Fruit fly (Drosophila melanogaster) whole organism, embryonic: ENCODE results near the gene CG17233.

Source experiments
- Bdp1 ChIP-seq: fragments of 200-800 bp; sonication (Bioruptor generic); optimal IDR thresholded peaks from 3 replicates; lab custom pipeline; 2016; ENCODE audit warnings: missing biosample characterization, missing genetic modification characterization
- CG10209 ChIP-seq: fragments of 200-800 bp; sonication (Bioruptor generic); optimal IDR thresholded peaks from 3 replicates; lab custom pipeline; 2017; ENCODE audit warnings: missing biosample characterization, mild to moderate bottlenecking, missing genetic modification characterization, missing genetic modification reagents
- CG11093 ChIP-seq: fragments of 200-800 bp; sonication (Bioruptor generic); IDR thresholded peaks from 3 replicates; pipeline ENCODE4 v1.3.6; 2022; ENCODE audit warnings: missing biosample characterization, missing genetic modification characterization
- CG12299 ChIP-seq: fragments of 200-800 bp; sonication (Bioruptor generic); optimal IDR thresholded peaks from 2 replicates; lab custom pipeline; 2018; ENCODE audit warnings: missing biosample characterization, mild to moderate bottlenecking, missing genetic modification characterization
- CG12391 ChIP-seq: fragments of 200-800 bp; sonication (Bioruptor generic); optimal IDR thresholded peaks from 3 replicates; lab custom pipeline; 2018; ENCODE audit warnings: missing biosample characterization, mild to moderate bottlenecking, missing genetic modification characterization, moderate library complexity
- CG12769 ChIP-seq: fragments of 200-800 bp; sonication (Bioruptor generic); optimal IDR thresholded peaks from 2 replicates; lab custom pipeline; 2019; ENCODE audit warnings: missing biosample characterization, mild to moderate bottlenecking, missing genetic modification characterization, moderate library complexity
- CG1603 ChIP-seq: fragments of 200-800 bp; sonication (Bioruptor generic); optimal IDR thresholded peaks from 2 replicates; lab custom pipeline; 2019; ENCODE audit warnings: missing biosample characterization, mild to moderate bottlenecking, missing genetic modification characterization, moderate library complexity
- CG2678 ChIP-seq: fragments of 200-800 bp; sonication (Bioruptor generic); optimal IDR thresholded peaks from 3 replicates; lab custom pipeline; 2019; ENCODE audit warnings: missing biosample characterization, mild to moderate bottlenecking, missing genetic modification characterization, moderate library complexity
- CG30431 ChIP-seq: fragments of 200-800 bp; sonication (Bioruptor generic); optimal IDR thresholded peaks from 2 replicates; lab custom pipeline; 2017; ENCODE audit warnings: missing biosample characterization, missing genetic modification characterization
- CG3065 ChIP-seq: fragments of 200-800 bp; sonication (Bioruptor generic); optimal IDR thresholded peaks from 2 replicates; lab custom pipeline; 2016; ENCODE audit warnings: missing biosample characterization, missing genetic modification characterization
- CG3281 ChIP-seq: fragments of 200-800 bp; sonication (Bioruptor generic); optimal IDR thresholded peaks from 3 replicates; lab custom pipeline; 2017; ENCODE audit warnings: missing biosample characterization, mild to moderate bottlenecking, missing genetic modification characterization
- CG33557 ChIP-seq: fragments of 200-800 bp; sonication (Bioruptor generic); optimal IDR thresholded peaks from 2 replicates; lab custom pipeline; 2019; ENCODE audit warnings: missing biosample characterization, mild to moderate bottlenecking, missing genetic modification characterization, moderate library complexity
- CG34376 ChIP-seq: fragments of 200-800 bp; sonication (Bioruptor generic); optimal IDR thresholded peaks from 2 replicates; lab custom pipeline; 2018; ENCODE audit warnings: missing biosample characterization, mild to moderate bottlenecking, missing genetic modification characterization
- CG42726 ChIP-seq: fragments of 200-800 bp; sonication (Bioruptor generic); IDR thresholded peaks from 2 replicates; pipeline ENCODE4 v1.3.6; 2022; ENCODE audit warnings: missing biosample characterization, missing genetic modification characterization; ENCODE audit not compliant: partially characterized antibody
- CG4404 ChIP-seq: fragments of 200-800 bp; sonication (Bioruptor generic); IDR thresholded peaks from 2 replicates; pipeline ENCODE4 v1.3.6; 2022; ENCODE audit warnings: missing biosample characterization, missing genetic modification characterization
- CG9727 ChIP-seq: fragments of 200-800 bp; sonication (Bioruptor generic); optimal IDR thresholded peaks from 3 replicates; lab custom pipeline; 2017; ENCODE audit warnings: missing biosample characterization, mild to moderate bottlenecking, missing genetic modification characterization
- CTCF ChIP-seq: fragments of 200-800 bp; sonication (Bioruptor generic); optimal IDR thresholded peaks from 2 replicates; lab custom pipeline; 2017; ENCODE audit warnings: missing biosample characterization, mild to moderate bottlenecking, missing genetic modification characterization, moderate library complexity
- Dbx ChIP-seq: fragments of 200-800 bp; sonication (Bioruptor generic); IDR thresholded peaks from 3 replicates; pipeline ENCODE4 v1.3.6; 2022; ENCODE audit warnings: missing biosample characterization, missing genetic modification characterization
- Dp ChIP-seq: fragments of 200-800 bp; sonication (Bioruptor generic); optimal IDR thresholded peaks from 2 replicates; lab custom pipeline; 2018; ENCODE audit warnings: missing biosample characterization, mild to moderate bottlenecking, missing genetic modification characterization, moderate library complexity
- Ets65A ChIP-seq: fragments of 200-800 bp; sonication (Bioruptor generic); peaks from one replicate; lab custom pipeline; 2016; ENCODE audit warnings: missing biosample characterization, missing genetic modification characterization
- Ets97D ChIP-seq: fragments of 200-800 bp; sonication (Bioruptor generic); optimal IDR thresholded peaks from 3 replicates; lab custom pipeline; 2016; ENCODE audit warnings: missing biosample characterization, missing genetic modification characterization
- Gug ChIP-seq: fragments of 200-800 bp; sonication (Bioruptor generic); IDR thresholded peaks from 4 replicates; pipeline ENCODE4 v1.3.6; 2022; ENCODE audit warnings: missing biosample characterization, missing genetic modification characterization
- Hr3 ChIP-seq: fragments of 200-800 bp; sonication (Bioruptor generic); optimal IDR thresholded peaks from 3 replicates; lab custom pipeline; 2016; ENCODE audit warnings: missing biosample characterization, missing genetic modification characterization
- MBD-R2 ChIP-seq: fragments of 200-800 bp; sonication (Bioruptor generic); IDR thresholded peaks from 2 replicates; pipeline ENCODE4 v1.3.6; 2022; ENCODE audit warnings: missing biosample characterization, missing genetic modification characterization
- Optix ChIP-seq: fragments of 200-800 bp; sonication (Bioruptor generic); IDR thresholded peaks from 3 replicates; pipeline ENCODE4 v1.3.6; 2022; ENCODE audit warnings: missing biosample characterization, missing genetic modification characterization
- Six4 ChIP-seq: fragments of 200-800 bp; sonication (Bioruptor generic); optimal IDR thresholded peaks from 2 replicates; lab custom pipeline; 2016; ENCODE audit warnings: missing biosample characterization, missing genetic modification characterization
- Xbp1 ChIP-seq: fragments of 200-800 bp; sonication (Bioruptor generic); optimal IDR thresholded peaks from 3 replicates; lab custom pipeline; 2016; ENCODE audit warnings: missing biosample characterization, mild to moderate bottlenecking, missing genetic modification characterization
- ab ChIP-seq: fragments of 200-800 bp; sonication (Bioruptor generic); optimal IDR thresholded peaks from 2 replicates; lab custom pipeline; 2016; ENCODE audit warnings: missing biosample characterization, missing genetic modification characterization
- aop ChIP-seq: fragments of 200-800 bp; sonication (Bioruptor generic); IDR thresholded peaks from 2 replicates; pipeline ENCODE4 v1.3.6; 2022; ENCODE audit warnings: missing biosample characterization, missing genetic modification characterization
- btn ChIP-seq: fragments of 200-800 bp; sonication (Bioruptor generic); optimal IDR thresholded peaks from 2 replicates; lab custom pipeline; 2016; ENCODE audit warnings: missing biosample characterization, missing genetic modification characterization
- cas ChIP-seq: fragments of 200-800 bp; sonication (Bioruptor generic); IDR thresholded peaks from 2 replicates; pipeline ENCODE4 v1.3.6; 2022; ENCODE audit warnings: missing biosample characterization, missing genetic modification characterization
- chif ChIP-seq, 2 experiments: fragments of 200-800 bp; sonication (Bioruptor generic); optimal IDR thresholded peaks; 3 replicates each; lab custom pipeline; 2016; ENCODE audit warnings: missing biosample characterization in 2 of 2, missing genetic modification characterization in 2 of 2
- chm ChIP-seq: fragments of 200-800 bp; sonication (Bioruptor generic); IDR thresholded peaks from 2 replicates; pipeline ENCODE4 v1.3.6; 2022; ENCODE audit warnings: missing biosample characterization, missing genetic modification characterization
- chn ChIP-seq: fragments of 200-800 bp; sonication (Bioruptor generic); optimal IDR thresholded peaks from 2 replicates; lab custom pipeline; 2016; ENCODE audit warnings: missing biosample characterization, missing genetic modification characterization
- en ChIP-seq: fragments of 200-800 bp; sonication (Bioruptor generic); optimal IDR thresholded peaks from 2 replicates; lab custom pipeline; 2016; ENCODE audit warnings: missing biosample characterization, missing genetic modification characterization
- esg ChIP-seq: fragments of 200-800 bp; sonication (Bioruptor generic); conservative IDR thresholded peaks from 2 replicates; pipeline ENCODE4 v1.3.6; 2022; ENCODE audit warnings: missing biosample characterization, missing genetic modification characterization
- exex ChIP-seq: fragments of 200-800 bp; sonication (Bioruptor generic); optimal IDR thresholded peaks from 4 replicates; lab custom pipeline; 2018; ENCODE audit warnings: missing biosample characterization, mild to moderate bottlenecking, missing genetic modification characterization, moderate library complexity
- fu2 ChIP-seq: fragments of 200-800 bp; sonication (Bioruptor generic); optimal IDR thresholded peaks from 2 replicates; lab custom pipeline; 2016; ENCODE audit warnings: missing biosample characterization, missing genetic modification characterization
- grau ChIP-seq: fragments of 200-800 bp; optimal IDR thresholded peaks from 3 replicates; lab custom pipeline; 2019; ENCODE audit warnings: missing biosample characterization, mild to moderate bottlenecking, missing genetic modification characterization, moderate library complexity
- ham ChIP-seq: fragments of 200-800 bp; sonication (Bioruptor generic); IDR thresholded peaks from 2 replicates; pipeline ENCODE4 v1.3.6; 2022; ENCODE audit warnings: missing biosample characterization, missing genetic modification characterization
- ind ChIP-seq: fragments of 200-800 bp; sonication (Bioruptor generic); optimal IDR thresholded peaks from 3 replicates; lab custom pipeline; 2016; ENCODE audit warnings: missing biosample characterization, missing genetic modification characterization
- kay ChIP-seq: fragments of 200-800 bp; sonication (Bioruptor generic); optimal IDR thresholded peaks from 2 replicates; lab custom pipeline; 2016; ENCODE audit warnings: missing biosample characterization, missing genetic modification characterization
- klu ChIP-seq: fragments of 200-800 bp; sonication (Bioruptor generic); IDR thresholded peaks from 2 replicates; pipeline ENCODE4 v1.3.6; 2022; ENCODE audit warnings: missing biosample characterization, missing genetic modification characterization
- repo ChIP-seq: fragments of 200-800 bp; sonication (Bioruptor generic); optimal IDR thresholded peaks from 2 replicates; lab custom pipeline; 2016; ENCODE audit warnings: missing biosample characterization, missing genetic modification characterization
- salm ChIP-seq: fragments of 200-800 bp; sonication (Bioruptor generic); optimal IDR thresholded peaks from 2 replicates; lab custom pipeline; 2018; ENCODE audit warnings: missing biosample characterization, mild to moderate bottlenecking, missing genetic modification characterization
- seq ChIP-seq: fragments of 200-800 bp; sonication (Bioruptor generic); IDR thresholded peaks from 2 replicates; pipeline ENCODE4 v1.3.6; 2022; ENCODE audit warnings: missing biosample characterization, missing genetic modification characterization
- sug ChIP-seq: fragments of 200-800 bp; optimal IDR thresholded peaks from 2 replicates; lab custom pipeline; 2019; ENCODE audit warnings: missing biosample characterization, mild to moderate bottlenecking, missing genetic modification characterization, moderate library complexity
- tll ChIP-seq, 2 experiments: fragments of 200-800 bp in 1 of 2; fragments of >200 bp in 1 of 2; sonication (Bioruptor generic) in 1 of 2; optimal IDR thresholded peaks; 2 replicates each; lab custom pipeline; 2017 to 2019; ENCODE audit warnings: missing biosample characterization in 2 of 2, missing genetic modification characterization in 2 of 2, mild to moderate bottlenecking in 1 of 2, moderate library complexity in 1 of 2
- usp ChIP-seq: fragments of >200 bp; optimal IDR thresholded peaks from 2 replicates; lab custom pipeline; 2017; ENCODE audit warnings: missing biosample characterization, missing genetic modification characterization
- wor ChIP-seq: fragments of 200-800 bp; sonication (Bioruptor generic); IDR thresholded peaks from 2 replicates; pipeline ENCODE4 v1.3.6; 2022; ENCODE audit warnings: missing biosample characterization, missing genetic modification characterization

The CG17233 gene

DNA sequence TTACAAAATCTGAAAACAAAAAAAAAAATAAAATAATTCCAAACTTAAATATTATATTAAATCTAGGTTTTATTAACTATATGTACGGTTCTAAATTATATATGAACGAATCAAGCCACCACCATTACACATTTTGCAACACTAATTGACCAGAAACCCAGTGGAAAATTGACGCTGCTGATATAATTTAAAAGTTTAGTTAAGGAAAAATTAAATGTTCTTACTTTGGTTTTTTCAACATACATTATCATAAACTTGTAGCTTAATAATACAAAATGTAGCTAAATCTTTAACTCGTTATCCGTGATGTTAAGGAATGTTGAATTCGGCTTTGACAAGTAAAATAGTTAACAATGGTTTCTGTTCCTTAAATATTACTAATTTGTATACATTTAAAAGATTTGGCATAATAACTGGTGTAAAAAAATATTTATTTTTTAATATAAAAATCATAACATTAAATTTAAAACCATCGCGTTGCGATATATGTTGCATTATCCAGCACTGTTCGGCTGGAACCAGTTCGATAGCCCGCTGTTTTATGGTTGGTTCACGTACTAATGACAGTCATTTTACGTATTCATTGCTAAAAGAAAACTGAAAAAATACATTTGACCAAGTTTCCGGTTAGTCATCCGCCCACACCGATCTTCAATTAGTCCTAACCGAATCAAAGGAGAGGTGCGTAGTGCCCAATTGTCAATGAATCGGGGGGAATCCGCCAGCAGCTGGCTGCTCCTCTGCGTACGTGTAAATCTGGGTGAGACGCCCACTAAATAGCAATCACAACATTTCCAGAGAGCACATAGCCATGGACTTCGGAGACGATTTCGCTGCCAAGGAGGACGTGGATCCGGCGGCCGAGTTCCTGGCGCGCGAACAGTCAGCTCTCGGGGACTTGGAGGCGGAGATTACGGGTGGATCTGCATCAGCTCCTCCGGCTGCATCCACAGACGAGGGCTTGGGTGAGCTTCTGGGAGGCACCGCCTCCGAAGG is 582 bp upstream of the CG17233 start:
- peak; percentile 64 for TF ChIP-seq CG3281 (GFP tag; lab: Kevin White, UChicago)
- TF ChIP-seq Xbp1 (GFP tag; lab: Kevin White, UChicago) = peak; percentile 57
- no peak for TF ChIP-seq aop (GFP tag; lab: Robert Waterston, UW)
- TF ChIP-seq CTCF (GFP tag; lab: Kevin White, UChicago) = no peak
- no peak for TF ChIP-seq repo (GFP tag; lab: Kevin White, UChicago)
- TF ChIP-seq CG12769 (tag; lab: Kevin White, UChicago) = no peak
- peak; percentile 25; the same call in 1 of the 2 replicates for TF ChIP-seq esg (GFP tag; lab: Robert Waterston, UW)
- TF ChIP-seq MBD-R2 (GFP tag; lab: Robert Waterston, UW) = peak; percentile 44; the same call in 1 of the 2 replicates
- TF ChIP-seq CG3065 (GFP tag; lab: Kevin White, UChicago) = no peak
- peak; percentile 43 for TF ChIP-seq CG4404 (GFP tag; lab: Robert Waterston, UW)
- peak; percentile 5 for TF ChIP-seq Ets97D
- TF ChIP-seq Six4 (GFP tag; lab: Kevin White, UChicago) = no peak
- no peak; the same call in 1 of the 2 replicates for TF ChIP-seq CG42726 (GFP tag; lab: Robert Waterston, UW)
- TF ChIP-seq ind = peak; percentile 56
- TF ChIP-seq tll (GFP tag; optimal IDR thresholded peaks at IDR 0.05; lab: Kevin White, UChicago) = no peak
- no peak for TF ChIP-seq ab (GFP tag; lab: Kevin White, UChicago)
- TF ChIP-seq chif (GFP tag; optimal IDR thresholded peaks at IDR 0.05; lab: Kevin White, UChicago) = no peak
- TF ChIP-seq seq (GFP tag; lab: Robert Waterston, UW) = no peak
- TF ChIP-seq CG2678 (tag; lab: Kevin White, UChicago) = peak; percentile 81
- TF ChIP-seq Hr3 = peak; percentile 65
- TF ChIP-seq wor (GFP tag; lab: Robert Waterston, UW) = peak; percentile 34; the same call in 1 of the 2 replicates
- no peak for TF ChIP-seq Bdp1
- peak; percentile 57 for TF ChIP-seq sug
- TF ChIP-seq grau (tag; lab: Kevin White, UChicago) = peak; percentile 71
- no peak for TF ChIP-seq en
- TF ChIP-seq btn (GFP tag; lab: Kevin White, UChicago) = no peak
- no peak for TF ChIP-seq CG34376 (GFP tag; lab: Kevin White, UChicago)
- no peak for TF ChIP-seq kay (GFP tag; lab: Kevin White, UChicago)
- TF ChIP-seq cas (GFP tag; lab: Robert Waterston, UW) = no peak
- peak; percentile 24; the same call in 2 of the 3 replicates for TF ChIP-seq Dbx (GFP tag; lab: Robert Waterston, UW)
- TF ChIP-seq CG11093 (GFP tag; lab: Robert Waterston, UW) = no peak
- TF ChIP-seq CG9727 (GFP tag; lab: Kevin White, UChicago) = peak; percentile 65
- TF ChIP-seq salm (tag; lab: Kevin White, UChicago) = no peak
- no peak for TF ChIP-seq klu
- no peak for TF ChIP-seq chm
- TF ChIP-seq CG12391 (tag; lab: Kevin White, UChicago) = peak; percentile 76
- TF ChIP-seq usp = no peak
- peak; percentile 6 for TF ChIP-seq CG1603
- peak; percentile 39 for TF ChIP-seq CG33557 (GFP tag; lab: Kevin White, UChicago)
- TF ChIP-seq Gug (GFP tag; lab: Robert Waterston, UW) = peak; percentile 42; the same call in 3 of the 4 replicates
- no peak for TF ChIP-seq ham
- no peak for TF ChIP-seq fu2 (GFP tag; lab: Kevin White, UChicago)
- peak; percentile 93 for TF ChIP-seq Ets65A (GFP tag; lab: Kevin White, UChicago)
- TF ChIP-seq exex (tag; lab: Kevin White, UChicago) = no peak
- TF ChIP-seq Optix (GFP tag; lab: Robert Waterston, UW) = no peak
- TF ChIP-seq CG30431 (GFP tag; lab: Kevin White, UChicago) = no peak
- no peak for TF ChIP-seq Dp (GFP tag; lab: Kevin White, UChicago)
- no peak for TF ChIP-seq chn (GFP tag; lab: Kevin White, UChicago)
- peak; percentile 54 for TF ChIP-seq CG12299 (tag; lab: Kevin White, UChicago)
- TF ChIP-seq CG10209 = peak; percentile 57
